Worm (Caenorhabditis elegans): ENCODE data around the gene pig-1.

DNA sequence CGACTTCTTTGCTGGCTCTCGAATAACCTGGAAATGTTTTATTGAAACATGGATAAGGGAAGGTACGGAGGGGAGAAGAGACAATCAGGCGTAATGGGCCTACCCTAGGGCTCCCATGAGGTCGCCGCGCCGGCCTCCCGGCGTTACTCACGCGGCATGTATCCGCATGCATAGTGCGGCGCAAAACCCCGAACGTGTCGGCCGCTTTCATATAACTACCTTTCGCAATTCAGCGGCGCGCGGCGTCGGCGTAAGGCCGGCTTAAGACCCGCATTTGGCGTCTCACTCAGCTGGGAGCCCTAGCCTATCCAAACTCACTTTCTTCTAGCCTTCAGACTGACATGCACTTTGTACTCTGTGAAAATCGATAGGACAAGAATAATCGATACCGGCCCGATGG, 57.2 kb downstream of the pig-1 start:
- TF ChIP-seq lsy-2 (tag; optimal IDR thresholded peaks at IDR 0.05) (no peak), unc-62 (GFP tag; optimal IDR thresholded peaks at IDR 0.05) (no peak), tbx-8 (GFP tag; optimal IDR thresholded peaks at IDR 0.05) (no peak), snpc-4 (tag; optimal IDR thresholded peaks at IDR 0.05) (no peak), blmp-1 (tag; optimal IDR thresholded peaks at IDR 0.05) (no peak), ztf-11 (tag; optimal IDR thresholded peaks at IDR 0.05) (no peak), pha-4 (tag; optimal IDR thresholded peaks at IDR 0.05) (no peak), mls-2 (tag; optimal IDR thresholded peaks at IDR 0.05) (no peak), nhr-76 (tag; optimal IDR thresholded peaks at IDR 0.05) (no peak)
